Worm (Caenorhabditis elegans): Measurements from ENCODE around the gene lips-10.

Gene lips-10

DNA sequence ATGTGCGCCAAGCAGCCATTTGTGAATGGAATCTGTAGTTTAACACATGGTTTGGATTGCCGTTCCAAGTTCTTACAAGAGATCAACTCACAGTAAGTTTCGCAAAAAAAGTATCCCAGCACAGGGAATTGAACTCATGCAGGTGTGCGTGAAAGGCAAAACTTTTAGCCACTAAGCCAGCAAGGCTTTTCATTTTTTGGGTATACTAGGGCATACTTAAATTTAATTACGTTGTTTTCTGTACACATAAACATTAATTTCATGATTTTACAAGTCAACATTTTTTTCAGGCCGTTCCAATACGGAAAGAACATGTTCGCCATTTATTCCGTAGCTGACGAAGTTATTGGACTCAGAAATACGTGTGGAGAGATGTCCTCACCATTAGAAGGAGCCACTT, 2.6 kb downstream of the lips-10 start (continued):
- no peak for TF ChIP-seq B0019.2 (GFP tag; conservative IDR thresholded peaks at IDR 0.05)
- 0 out of 2 replicates have a peak, but pooled peaks have one; percentile 65 for TF ChIP-seq hmg-20 (GFP tag; IDR thresholded peaks at IDR 0.05)
- peak; percentile 88 for TF ChIP-seq mes-4 (tag; optimal IDR thresholded peaks at IDR 0.05)
- peak; percentile 27 for TF ChIP-seq sdz-38 (tag; optimal IDR thresholded peaks at IDR 0.05)
- TF ChIP-seq lin-54 (GFP tag; optimal IDR thresholded peaks at IDR 0.05), result peak; percentile 66
- no peak for TF ChIP-seq egrh-3 (GFP tag; IDR thresholded peaks at IDR 0.05)
- TF ChIP-seq egl-18 (GFP tag; IDR thresholded peaks at IDR 0.05), result 0 out of 2 replicates have a peak, but pooled peaks have one; percentile 61
- no peak for TF ChIP-seq bed-2 (GFP tag; IDR thresholded peaks at IDR 0.05)
- TF ChIP-seq mcd-1 (GFP tag; IDR thresholded peaks at IDR 0.05), result peak; percentile 53; the same call in 1 of the 2 replicates
- TF ChIP-seq lsy-27 (tag; optimal IDR thresholded peaks at IDR 0.05; ENCODE audit: borderline replicate concordance, insufficient read depth), result no peak
- peak; percentile 97 for TF ChIP-seq die-1 (tag; optimal IDR thresholded peaks at IDR 0.05)
- TF ChIP-seq egl-44 (GFP tag; IDR thresholded peaks at IDR 0.05), result peak; percentile 84
- TF ChIP-seq hsf-1 (GFP tag; IDR thresholded peaks at IDR 0.05), result peak; percentile 81
- peak; percentile 14 for TF ChIP-seq nhr-80 (tag; optimal IDR thresholded peaks at IDR 0.05)
- no peak for TF ChIP-seq xnd-1 (tag; optimal IDR thresholded peaks at IDR 0.05)
- TF ChIP-seq zfh-2 (GFP tag; conservative IDR thresholded peaks at IDR 0.05), result no peak
- TF ChIP-seq F22D6.2 (tag; optimal IDR thresholded peaks at IDR 0.05), result peak; percentile 39
- TF ChIP-seq ZK185.1 (tag; optimal IDR thresholded peaks at IDR 0.05; ENCODE audit: poor library complexity, severe bottlenecking), result peak; percentile 66
- 0 out of 2 replicates have a peak, but pooled peaks have one; percentile 74 for TF ChIP-seq madf-3 (GFP tag; IDR thresholded peaks at IDR 0.05)
- TF ChIP-seq ceh-58 (GFP tag; IDR thresholded peaks at IDR 0.05), result peak; percentile 98
- TF ChIP-seq lin-26 (GFP tag; IDR thresholded peaks at IDR 0.05), result peak; percentile 98
- peak; percentile 86 for TF ChIP-seq ekl-4 (GFP tag; IDR thresholded peaks at IDR 0.05)
- TF ChIP-seq F49E8.2 (tag; optimal IDR thresholded peaks at IDR 0.05; ENCODE audit: insufficient read depth), result no peak
- TF ChIP-seq attf-3 (GFP tag; conservative IDR thresholded peaks at IDR 0.05), result no peak
- TF ChIP-seq lir-1 (GFP tag; conservative IDR thresholded peaks at IDR 0.05), result no peak
- TF ChIP-seq nhr-90 (tag; optimal IDR thresholded peaks at IDR 0.05), result peak; percentile 85
- TF ChIP-seq F57A8.1 (GFP tag; optimal IDR thresholded peaks at IDR 0.05), result peak; percentile 83
- TF ChIP-seq nfya-2 (GFP tag; IDR thresholded peaks at IDR 0.05), result no peak
- no peak for TF ChIP-seq him-1 (tag; optimal IDR thresholded peaks at IDR 0.05)
- no peak for TF ChIP-seq lag-1 (GFP tag; IDR thresholded peaks at IDR 0.05)
- peak; percentile 87 for TF ChIP-seq ceh-79 (tag; optimal IDR thresholded peaks at IDR 0.05)
- peak; percentile 98 for TF ChIP-seq nhr-120 (GFP tag; IDR thresholded peaks at IDR 0.05)
- peak; percentile 49 for TF ChIP-seq F33H1.4 (GFP tag; IDR thresholded peaks at IDR 0.05)
- TF ChIP-seq let-607 (tag; optimal IDR thresholded peaks at IDR 0.05), result peak; percentile 32 to 36
- peak; percentile 34 for TF ChIP-seq ceh-27 (GFP tag; optimal IDR thresholded peaks at IDR 0.05)
- TF ChIP-seq pbrm-1 (GFP tag; IDR thresholded peaks at IDR 0.05), result peak; percentile 63
- 0 out of 2 replicates have a peak, but pooled peaks have one; percentile 42 for TF ChIP-seq C06A6.2 (GFP tag; conservative IDR thresholded peaks at IDR 0.05)
- no peak for TF ChIP-seq ets-4 (GFP tag; optimal IDR thresholded peaks at IDR 0.05)
- 0 out of 2 replicates have a peak, but pooled peaks have one; percentile 37 for TF ChIP-seq K11D2.4 (GFP tag; IDR thresholded peaks at IDR 0.05)
- TF ChIP-seq sptf-2 (GFP tag; optimal IDR thresholded peaks at IDR 0.05), result no peak
- TF ChIP-seq aptf-2 (GFP tag; conservative IDR thresholded peaks at IDR 0.05), result no peak
